Worm (Caenorhabditis elegans): ENCODE results near the gene sre-39.

ce11 chrII:4676241-4676640 lies 10.8 kb upstream of the sre-39 start:
- TF ChIP-seq elt-2 (tag; optimal IDR thresholded peaks at IDR 0.05) (no peak), elt-4 (tag; optimal IDR thresholded peaks at IDR 0.05) (no peak), tbx-2 (tag; optimal IDR thresholded peaks at IDR 0.05) (no peak), fkh-10 (GFP tag; optimal IDR thresholded peaks at IDR 0.05) (no peak), unc-55 (GFP tag; optimal IDR thresholded peaks at IDR 0.05) (peak; percentile 67), hlh-30 (tag; optimal IDR thresholded peaks at IDR 0.05; ENCODE audit: insufficient read depth) (no peak), che-1 (tag; optimal IDR thresholded peaks at IDR 0.05) (no peak), hlh-8 (tag; optimal IDR thresholded peaks at IDR 0.05) (no peak)
